Fruit fly (Drosophila melanogaster): ENCODE measurements around the gene Sf3a2.

The Sf3a2 gene

dm6 chr3L:12835511-12836479, 22.0 kb upstream of the Sf3a2 start:
- TF ChIP-seq Myc (optimal IDR thresholded peaks at IDR 0.05): no peak
- no peak for TF ChIP-seq Sin3A (optimal IDR thresholded peaks at IDR 0.05)
- no peak for TF ChIP-seq h (optimal IDR thresholded peaks at IDR 0.05)

dm6 chr3L:12834526-12835213, 20.9 kb upstream of the Sf3a2 start:
- TF ChIP-seq psq (optimal IDR thresholded peaks at IDR 0.05): no peak
- no peak for TF ChIP-seq h (optimal IDR thresholded peaks at IDR 0.05)
- TF ChIP-seq insv (optimal IDR thresholded peaks at IDR 0.05): no peak
- TF ChIP-seq ttk (optimal IDR thresholded peaks at IDR 0.05): no peak
- no peak for TF ChIP-seq Myc (optimal IDR thresholded peaks at IDR 0.05)
- TF ChIP-seq Sin3A (optimal IDR thresholded peaks at IDR 0.05): no peak

- TF ChIP-seq Sin3A (optimal IDR thresholded peaks at IDR 0.05): no peak
- TF ChIP-seq psq (optimal IDR thresholded peaks at IDR 0.05): no peak
- TF ChIP-seq Myc (optimal IDR thresholded peaks at IDR 0.05): no peak
- TF ChIP-seq insv (optimal IDR thresholded peaks at IDR 0.05): no peak
- no peak for TF ChIP-seq h (optimal IDR thresholded peaks at IDR 0.05)
- TF ChIP-seq ttk (optimal IDR thresholded peaks at IDR 0.05): no peak
Observed at dm6 chr3L:12833864-12834525, 20.2 kb upstream of the Sf3a2 start.

dm6 chr3L:12833354-12833753, 19.5 kb upstream of the Sf3a2 start:
- TF ChIP-seq ttk (optimal IDR thresholded peaks at IDR 0.05) (no peak), h (optimal IDR thresholded peaks at IDR 0.05) (no peak), psq (optimal IDR thresholded peaks at IDR 0.05) (no peak), insv (optimal IDR thresholded peaks at IDR 0.05) (no peak), Sin3A (optimal IDR thresholded peaks at IDR 0.05) (no peak), Myc (optimal IDR thresholded peaks at IDR 0.05) (no peak)

- TF ChIP-seq insv (optimal IDR thresholded peaks at IDR 0.05): no peak
- no peak for TF ChIP-seq Sin3A (optimal IDR thresholded peaks at IDR 0.05)
- no peak for TF ChIP-seq psq (optimal IDR thresholded peaks at IDR 0.05)
- TF ChIP-seq Myc (optimal IDR thresholded peaks at IDR 0.05): no peak
- no peak for TF ChIP-seq ttk (optimal IDR thresholded peaks at IDR 0.05)
- TF ChIP-seq h (optimal IDR thresholded peaks at IDR 0.05): no peak
Observed at dm6 chr3L:12832355-12832881, 18.6 kb upstream of the Sf3a2 start.

- TF ChIP-seq Sin3A (optimal IDR thresholded peaks at IDR 0.05) (no peak), ttk (optimal IDR thresholded peaks at IDR 0.05) (no peak), Myc (optimal IDR thresholded peaks at IDR 0.05) (no peak), insv (optimal IDR thresholded peaks at IDR 0.05) (no peak), psq (optimal IDR thresholded peaks at IDR 0.05) (no peak), h (optimal IDR thresholded peaks at IDR 0.05) (no peak)
Observed at dm6 chr3L:12831290-12831952, 17.6 kb upstream of the Sf3a2 start.

- TF ChIP-seq Myc (optimal IDR thresholded peaks at IDR 0.05) (no peak), h (optimal IDR thresholded peaks at IDR 0.05) (no peak), psq (optimal IDR thresholded peaks at IDR 0.05) (no peak), ttk (optimal IDR thresholded peaks at IDR 0.05) (no peak), Sin3A (optimal IDR thresholded peaks at IDR 0.05) (no peak), insv (optimal IDR thresholded peaks at IDR 0.05) (no peak)
Observed at dm6 chr3L:12830416-12830815, 16.6 kb upstream of the Sf3a2 start.

- TF ChIP-seq h (optimal IDR thresholded peaks at IDR 0.05) (no peak), Myc (optimal IDR thresholded peaks at IDR 0.05) (no peak), Sin3A (optimal IDR thresholded peaks at IDR 0.05) (no peak), insv (optimal IDR thresholded peaks at IDR 0.05) (no peak), psq (optimal IDR thresholded peaks at IDR 0.05) (no peak), ttk (optimal IDR thresholded peaks at IDR 0.05) (no peak)
Observed at dm6 chr3L:12828532-12828931, 14.7 kb upstream of the Sf3a2 start.

- TF ChIP-seq ttk (optimal IDR thresholded peaks at IDR 0.05) (no peak), Myc (optimal IDR thresholded peaks at IDR 0.05) (no peak), Sin3A (optimal IDR thresholded peaks at IDR 0.05) (no peak), h (optimal IDR thresholded peaks at IDR 0.05) (no peak), insv (optimal IDR thresholded peaks at IDR 0.05) (no peak), psq (optimal IDR thresholded peaks at IDR 0.05) (no peak)
Observed at dm6 chr3L:12827705-12828104, 13.9 kb upstream of the Sf3a2 start.

dm6 chr3L:12815756-12816155, 1.9 kb upstream of the Sf3a2 start:
- no peak for TF ChIP-seq insv (optimal IDR thresholded peaks at IDR 0.05)
- no peak for TF ChIP-seq psq (optimal IDR thresholded peaks at IDR 0.05)
- no peak for TF ChIP-seq ttk (optimal IDR thresholded peaks at IDR 0.05)
- no peak for TF ChIP-seq Sin3A (optimal IDR thresholded peaks at IDR 0.05)
- no peak for TF ChIP-seq Myc (optimal IDR thresholded peaks at IDR 0.05)

dm6 chr3L:12814806-12815205, 987 bp upstream of the Sf3a2 start:
- TF ChIP-seq Sin3A (optimal IDR thresholded peaks at IDR 0.05): no peak
- TF ChIP-seq insv (optimal IDR thresholded peaks at IDR 0.05): no peak
- TF ChIP-seq psq (optimal IDR thresholded peaks at IDR 0.05): no peak
- no peak for TF ChIP-seq h (optimal IDR thresholded peaks at IDR 0.05)
- TF ChIP-seq Myc (optimal IDR thresholded peaks at IDR 0.05): no peak
- no peak for TF ChIP-seq ttk (optimal IDR thresholded peaks at IDR 0.05)
